Worm (Caenorhabditis elegans) whole organism, midembryonic: Measurements from ENCODE around the gene srd-2.

Source experiments
- T22C8.4 ChIP-seq: fragments of 200-800 bp; sonication (Bioruptor generic); IDR thresholded peaks from 2 replicates; pipeline ENCODE4 v1.3.6; 2022; ENCODE audit warnings: missing genetic modification characterization, missing compliant biosample characterization
- cog-1 ChIP-seq: sonication (generic microtip); optimal IDR thresholded peaks from 2 replicates; lab custom pipeline; 2016; ENCODE audit warnings: missing genetic modification characterization, missing compliant biosample characterization
- flt-1 ChIP-seq: fragments of 200-800 bp; sonication (Bioruptor generic); IDR thresholded peaks from 2 replicates; pipeline ENCODE4 v1.3.6; 2022; ENCODE audit warnings: missing genetic modification characterization, missing compliant biosample characterization
- klf-2 ChIP-seq: fragments of 200-800 bp; sonication (Bioruptor generic); conservative IDR thresholded peaks from 2 replicates; pipeline ENCODE4 v1.3.6; 2022; ENCODE audit warnings: missing genetic modification reagents, missing genetic modification characterization, missing compliant biosample characterization
- med-1 ChIP-seq: sonication (generic microtip); optimal IDR thresholded peaks from 2 replicates; lab custom pipeline; 2017; ENCODE audit warnings: missing genetic modification characterization, mild to moderate bottlenecking, missing compliant biosample characterization, antibody characterized with exemption, missing genetic modification reagents; ENCODE audit not compliant: insufficient read depth
- ref-1 ChIP-seq: fragments of 200-800 bp; sonication (Bioruptor generic); conservative IDR thresholded peaks from 2 replicates; pipeline ENCODE4 v1.3.6; 2022; ENCODE audit warnings: missing genetic modification reagents, missing genetic modification characterization, missing compliant biosample characterization
- tab-1 ChIP-seq: fragments of 200-800 bp; sonication (Bioruptor generic); IDR thresholded peaks from 2 replicates; pipeline ENCODE4 v1.3.6; 2022; ENCODE audit warnings: missing genetic modification characterization, missing compliant biosample characterization
- ztf-23 ChIP-seq: fragments of 200-800 bp; sonication (Bioruptor generic); IDR thresholded peaks from 2 replicates; pipeline ENCODE4 v1.3.6; 2022; ENCODE audit warnings: missing genetic modification reagents, missing genetic modification characterization, missing compliant biosample characterization
- ztf-29 ChIP-seq: fragments of 200-800 bp; sonication (Bioruptor generic); IDR thresholded peaks from 2 replicates; pipeline ENCODE4 v1.3.6; 2022; ENCODE audit warnings: missing genetic modification reagents, missing genetic modification characterization, missing compliant biosample characterization

srd-2 gene

ce11 chrII:10167731-10168130, 20.0 kb downstream of the srd-2 start:
- TF ChIP-seq T22C8.4 (GFP tag; lab: Robert Waterston, UW) (no peak), ztf-29 (GFP tag; lab: Robert Waterston, UW) (no peak), ref-1 (GFP tag; lab: Robert Waterston, UW) (no peak), klf-2 (GFP tag; lab: Robert Waterston, UW) (no peak), ztf-23 (GFP tag; lab: Robert Waterston, UW) (no peak), med-1 (no peak), cog-1 (tag; lab: Kevin White, UChicago) (no peak), tab-1 (GFP tag; lab: Robert Waterston, UW) (no peak), flt-1 (no peak)

- TF ChIP-seq ztf-29 (GFP tag; lab: Robert Waterston, UW) (no peak), tab-1 (GFP tag; lab: Robert Waterston, UW) (no peak), flt-1 (no peak), cog-1 (tag; lab: Kevin White, UChicago) (no peak), med-1 (no peak), ztf-23 (GFP tag; lab: Robert Waterston, UW) (no peak), klf-2 (GFP tag; lab: Robert Waterston, UW) (no peak)
These were observed 21.3 kb downstream of the srd-2 start for ce11 chrII:10166365-10166764.

ce11 chrII:10164137-10164536, 23.6 kb downstream of the srd-2 start:
- TF ChIP-seq ztf-23 (GFP tag; lab: Robert Waterston, UW) = no peak
- TF ChIP-seq med-1 = no peak
- no peak for TF ChIP-seq flt-1
- no peak for TF ChIP-seq tab-1 (GFP tag; lab: Robert Waterston, UW)
- no peak for TF ChIP-seq ref-1 (GFP tag; lab: Robert Waterston, UW)
- no peak for TF ChIP-seq T22C8.4 (GFP tag; lab: Robert Waterston, UW)
- TF ChIP-seq cog-1 (tag; lab: Kevin White, UChicago) = no peak
- TF ChIP-seq ztf-29 (GFP tag; lab: Robert Waterston, UW) = no peak
- no peak for TF ChIP-seq klf-2 (GFP tag; lab: Robert Waterston, UW)

- TF ChIP-seq ztf-29 (GFP tag; lab: Robert Waterston, UW) = no peak
- TF ChIP-seq med-1 = no peak
- TF ChIP-seq tab-1 (GFP tag; lab: Robert Waterston, UW) = no peak
- no peak for TF ChIP-seq klf-2 (GFP tag; lab: Robert Waterston, UW)
- TF ChIP-seq ztf-23 (GFP tag; lab: Robert Waterston, UW) = no peak
- TF ChIP-seq cog-1 (tag; lab: Kevin White, UChicago) = no peak
- TF ChIP-seq ref-1 (GFP tag; lab: Robert Waterston, UW) = no peak
- TF ChIP-seq flt-1 = peak; percentile 51; the same call in 1 of the 2 replicates
- no peak for TF ChIP-seq T22C8.4 (GFP tag; lab: Robert Waterston, UW)
These were observed 24.9 kb downstream of the srd-2 start for ce11 chrII:10162785-10163184.

ce11 chrII:10155106-10155505, 32.6 kb downstream of the srd-2 start, which contains the start of gene nlp-63:
Gene nlp-63 (plus strand): TSS chrII:10155406.
- TF ChIP-seq med-1 (no peak), ztf-29 (GFP tag; lab: Robert Waterston, UW) (no peak), tab-1 (GFP tag; lab: Robert Waterston, UW) (no peak)

ce11 chrII:10147502-10147901, 40.2 kb downstream of the srd-2 start:
- TF ChIP-seq ztf-29 (GFP tag; lab: Robert Waterston, UW) = no peak
- TF ChIP-seq klf-2 (GFP tag; lab: Robert Waterston, UW) = no peak

- no peak for TF ChIP-seq ref-1 (GFP tag; lab: Robert Waterston, UW)
- no peak for TF ChIP-seq flt-1
- TF ChIP-seq ztf-29 (GFP tag; lab: Robert Waterston, UW) = no peak
- no peak for TF ChIP-seq klf-2 (GFP tag; lab: Robert Waterston, UW)
- TF ChIP-seq med-1 = no peak
- TF ChIP-seq cog-1 (tag; lab: Kevin White, UChicago) = no peak
- TF ChIP-seq tab-1 (GFP tag; lab: Robert Waterston, UW) = no peak
- TF ChIP-seq T22C8.4 (GFP tag; lab: Robert Waterston, UW) = no peak
- TF ChIP-seq ztf-23 (GFP tag; lab: Robert Waterston, UW) = no peak
These were observed 41.2 kb downstream of the srd-2 start, which contains the start of gene pax-3 for ce11 chrII:10146488-10146887. Gene pax-3 (plus strand): TSS chrII:10146570.

ce11 chrII:10144092-10144491, 43.6 kb downstream of the srd-2 start, which contains the start of gene F27E5.3:
Gene F27E5.3 (minus strand): TSS chrII:10144192.
- TF ChIP-seq klf-2 (GFP tag; lab: Robert Waterston, UW) (no peak), ref-1 (GFP tag; lab: Robert Waterston, UW) (no peak), flt-1 (no peak), med-1 (no peak), ztf-23 (GFP tag; lab: Robert Waterston, UW) (no peak), cog-1 (tag; lab: Kevin White, UChicago) (no peak), T22C8.4 (GFP tag; lab: Robert Waterston, UW) (no peak), ztf-29 (GFP tag; lab: Robert Waterston, UW) (no peak), tab-1 (GFP tag; lab: Robert Waterston, UW) (no peak)

ce11 chrII:10139177-10139640, 48.5 kb downstream of the srd-2 start, which contains the start of gene asah-2:
Gene asah-2 (plus strand): TSS chrII:10139590.
- TF ChIP-seq tab-1 (GFP tag; lab: Robert Waterston, UW) = no peak
- no peak for TF ChIP-seq T22C8.4 (GFP tag; lab: Robert Waterston, UW)
- TF ChIP-seq ztf-23 (GFP tag; lab: Robert Waterston, UW) = no peak

ce11 chrII:10137358-10137757, 50.4 kb downstream of the srd-2 start, which contains the start of gene phg-1:
Gene phg-1 (plus strand): TSS chrII:10137658.
- TF ChIP-seq flt-1 (no peak), ref-1 (GFP tag; lab: Robert Waterston, UW) (no peak), cog-1 (tag; lab: Kevin White, UChicago) (no peak)
